Worm (Caenorhabditis elegans): ENCODE data around the gene txt-4.

Gene txt-4

ce11 chrIV:1553195-1553918, 43.0 kb downstream of the txt-4 start, which contains the start of gene C34H4.2:
Gene C34H4.2 (plus strand): TSS chrIV:1553752.
- peak; percentile 66 for TF ChIP-seq fos-1 (tag; optimal IDR thresholded peaks at IDR 0.05)
- TF ChIP-seq ztf-4 (tag; optimal IDR thresholded peaks at IDR 0.05) = no peak
- no peak for TF ChIP-seq nhr-129 (tag; optimal IDR thresholded peaks at IDR 0.05)

- TF ChIP-seq snpc-4 (tag; optimal IDR thresholded peaks at IDR 0.05) = no peak
- TF ChIP-seq lin-13 (GFP tag; optimal IDR thresholded peaks at IDR 0.05) = no peak
- TF ChIP-seq nhr-129 (tag; optimal IDR thresholded peaks at IDR 0.05) = no peak
- no peak for TF ChIP-seq ztf-4 (tag; optimal IDR thresholded peaks at IDR 0.05)
- no peak for TF ChIP-seq dmd-4 (tag; optimal IDR thresholded peaks at IDR 0.05)
- no peak for TF ChIP-seq elt-1 (tag; optimal IDR thresholded peaks at IDR 0.05)
- TF ChIP-seq ama-1 (optimal IDR thresholded peaks at IDR 0.05) = no peak
- TF ChIP-seq peb-1 (tag; optimal IDR thresholded peaks at IDR 0.05) = no peak
- TF ChIP-seq fos-1 (tag; optimal IDR thresholded peaks at IDR 0.05) = peak; percentile 57
Observed at ce11 chrIV:1555021-1555720, 44.8 kb downstream of the txt-4 start, which contains the start of gene C34H4.1. Gene C34H4.1 (plus strand): TSS chrIV:1555579.

- TF ChIP-seq sma-9 (GFP tag; optimal IDR thresholded peaks at IDR 0.05) (peak; percentile 6), sma-9 (tag; optimal IDR thresholded peaks at IDR 0.05) (no peak), fos-1 (tag; optimal IDR thresholded peaks at IDR 0.05) (peak; percentile 82), nhr-77 (tag; optimal IDR thresholded peaks at IDR 0.05) (no peak)
Observed at ce11 chrIV:1559931-1560330, 49.6 kb downstream of the txt-4 start, which contains the start of gene Y41D4B.17. Gene Y41D4B.17 (plus strand): TSS chrIV:1560104.

- TF ChIP-seq C34F6.9 (tag; optimal IDR thresholded peaks at IDR 0.05) = no peak
- TF ChIP-seq fos-1 (tag; optimal IDR thresholded peaks at IDR 0.05) = peak; percentile 20
Observed at ce11 chrIV:1561884-1562283, 51.5 kb downstream of the txt-4 start, which contains the start of gene hpo-6. Gene hpo-6 (plus strand): TSS chrIV:1562184.

ce11 chrIV:1563476-1564131, 53.2 kb downstream of the txt-4 start, which contains the start of gene Y41D4B.15:
Gene Y41D4B.15 (plus strand): TSS chrIV:1564081.
- no peak for TF ChIP-seq aly-2 (tag; optimal IDR thresholded peaks at IDR 0.05)
- TF ChIP-seq nhr-10 (tag; optimal IDR thresholded peaks at IDR 0.05) = no peak
- TF ChIP-seq unc-55 (GFP tag; optimal IDR thresholded peaks at IDR 0.05) = no peak
- no peak for TF ChIP-seq snpc-4 (tag; optimal IDR thresholded peaks at IDR 0.05)
- TF ChIP-seq mab-5 (tag; optimal IDR thresholded peaks at IDR 0.05) = no peak
- no peak for TF ChIP-seq lin-13 (GFP tag; optimal IDR thresholded peaks at IDR 0.05)
- no peak for TF ChIP-seq mbf-1 (tag; optimal IDR thresholded peaks at IDR 0.05)
- TF ChIP-seq nhr-12 (tag; optimal IDR thresholded peaks at IDR 0.05) = no peak
- TF ChIP-seq alr-1 (tag; optimal IDR thresholded peaks at IDR 0.05) = no peak
- TF ChIP-seq unc-39 (tag; optimal IDR thresholded peaks at IDR 0.05) = no peak
- TF ChIP-seq dmd-4 (tag; optimal IDR thresholded peaks at IDR 0.05) = no peak

Measured in whole organism, L2 larva.